Worm (Caenorhabditis elegans): Measurements from ENCODE around the gene F56C3.3.
A peak's percentile ranks its signal among the peaks of the same experiment; 100 is the strongest.

DNA sequence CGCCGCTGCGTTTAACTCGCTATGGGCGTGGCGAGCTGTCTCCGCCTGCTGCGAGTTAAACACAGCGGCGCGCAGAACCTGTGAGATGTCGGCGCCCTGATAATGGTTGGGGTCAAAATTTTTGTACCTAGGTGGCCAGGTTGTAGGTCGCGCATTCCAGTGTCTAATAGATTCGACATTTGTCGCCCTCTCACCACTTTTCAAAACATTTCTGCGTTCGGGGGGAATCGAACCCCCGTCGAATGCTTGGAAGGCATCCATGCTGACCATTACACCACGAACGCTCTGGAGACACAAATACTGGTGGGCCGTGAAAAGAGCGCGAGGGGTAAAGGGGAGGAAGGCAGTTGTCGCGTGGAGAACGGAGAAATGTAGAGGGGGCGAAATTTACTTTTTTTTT, 21.2 kb upstream of the F56C3.3 start:
- TF ChIP-seq med-1 (GFP tag; optimal IDR thresholded peaks at IDR 0.05; ENCODE audit: insufficient read depth), result peak; percentile 59
- TF ChIP-seq ztf-23 (GFP tag; IDR thresholded peaks at IDR 0.05), result peak; percentile 93
- peak; percentile 94 for TF ChIP-seq flt-1 (GFP tag; IDR thresholded peaks at IDR 0.05)
- TF ChIP-seq ref-1 (GFP tag; conservative IDR thresholded peaks at IDR 0.05), result peak; percentile 86
- peak; percentile 94 for TF ChIP-seq tab-1 (GFP tag; IDR thresholded peaks at IDR 0.05)
- peak; percentile 91 for TF ChIP-seq ztf-29 (GFP tag; IDR thresholded peaks at IDR 0.05)
- TF ChIP-seq klf-2 (GFP tag; conservative IDR thresholded peaks at IDR 0.05), result peak; percentile 92
- peak; percentile 81 for TF ChIP-seq cog-1 (tag; optimal IDR thresholded peaks at IDR 0.05)

Data from whole organism, midembryonic.